Fruit fly (Drosophila melanogaster) whole organism: ENCODE measurements around the gene ppk22.

Experiments
- CG8478 ChIP-seq: fragments of >200 bp; optimal IDR thresholded peaks from 2 replicates; lab custom pipeline; 2018; ENCODE audit warnings: inconsistent platforms
- Dll ChIP-seq: fragments of >200 bp; optimal IDR thresholded peaks from 2 replicates; lab custom pipeline; 2017
- EcR ChIP-seq, 2 experiments: fragments of >200 bp; optimal IDR thresholded peaks; 2 replicates each; lab custom pipeline; 2017; ENCODE audit warnings: missing biosample characterization in 2 of 2, missing genetic modification characterization in 2 of 2, missing genetic modification reagents in 2 of 2
- pan ChIP-seq: fragments of >200 bp; optimal IDR thresholded peaks from 2 replicates; lab custom pipeline; 2017
- usp ChIP-seq: fragments of >200 bp; optimal IDR thresholded peaks from 2 replicates; lab custom pipeline; 2017; ENCODE audit warnings: missing biosample characterization, missing genetic modification characterization, mixed read lengths

- TF ChIP-seq pan (lab: Kevin White, UChicago) (no peak), Dll (lab: Kevin White, UChicago) (no peak), CG8478 (lab: Kevin White, UChicago) (no peak), usp (GFP tag; lab: Kevin White, UChicago) (no peak), EcR (GFP tag; optimal IDR thresholded peaks at IDR 0.05; lab: Kevin White, UChicago) (no peak)
These were observed 10.9 kb upstream of the ppk22 start, which contains the start of gene CycB3 for dm6 chr3R:24870389-24871048.
